Worm (Caenorhabditis elegans): ENCODE measurements around the gene efn-2.

- TF ChIP-seq nhr-11 (tag; optimal IDR thresholded peaks at IDR 0.05), result no peak
- no peak for TF ChIP-seq ztf-11 (tag; optimal IDR thresholded peaks at IDR 0.05)
- TF ChIP-seq ama-1 (optimal IDR thresholded peaks at IDR 0.05), result no peak
- no peak for TF ChIP-seq elt-1 (tag; optimal IDR thresholded peaks at IDR 0.05)
- TF ChIP-seq skn-1 (tag; optimal IDR thresholded peaks at IDR 0.05), result no peak
- no peak for TF ChIP-seq snpc-4 (tag; optimal IDR thresholded peaks at IDR 0.05)
- TF ChIP-seq ceh-82 (tag; optimal IDR thresholded peaks at IDR 0.05), result no peak
Measured at ce11 chrIV:10578367-10578766, 2.2 kb downstream of the efn-2 start, which contains the start of gene lgc-43.
